Fruit fly (Drosophila melanogaster) S2 (cell line): ENCODE data around the gene Wdr81.

ENCODE experiments used
- CG8478 ChIP-seq: fragments of >200 bp; optimal IDR thresholded peaks from 2 replicates; lab custom pipeline; 2018
- CTCF ChIP-seq, 2 experiments: fragments of >200 bp; optimal IDR thresholded peaks; 2 replicates each; lab custom pipeline; 2018

The Wdr81 gene

DNA sequence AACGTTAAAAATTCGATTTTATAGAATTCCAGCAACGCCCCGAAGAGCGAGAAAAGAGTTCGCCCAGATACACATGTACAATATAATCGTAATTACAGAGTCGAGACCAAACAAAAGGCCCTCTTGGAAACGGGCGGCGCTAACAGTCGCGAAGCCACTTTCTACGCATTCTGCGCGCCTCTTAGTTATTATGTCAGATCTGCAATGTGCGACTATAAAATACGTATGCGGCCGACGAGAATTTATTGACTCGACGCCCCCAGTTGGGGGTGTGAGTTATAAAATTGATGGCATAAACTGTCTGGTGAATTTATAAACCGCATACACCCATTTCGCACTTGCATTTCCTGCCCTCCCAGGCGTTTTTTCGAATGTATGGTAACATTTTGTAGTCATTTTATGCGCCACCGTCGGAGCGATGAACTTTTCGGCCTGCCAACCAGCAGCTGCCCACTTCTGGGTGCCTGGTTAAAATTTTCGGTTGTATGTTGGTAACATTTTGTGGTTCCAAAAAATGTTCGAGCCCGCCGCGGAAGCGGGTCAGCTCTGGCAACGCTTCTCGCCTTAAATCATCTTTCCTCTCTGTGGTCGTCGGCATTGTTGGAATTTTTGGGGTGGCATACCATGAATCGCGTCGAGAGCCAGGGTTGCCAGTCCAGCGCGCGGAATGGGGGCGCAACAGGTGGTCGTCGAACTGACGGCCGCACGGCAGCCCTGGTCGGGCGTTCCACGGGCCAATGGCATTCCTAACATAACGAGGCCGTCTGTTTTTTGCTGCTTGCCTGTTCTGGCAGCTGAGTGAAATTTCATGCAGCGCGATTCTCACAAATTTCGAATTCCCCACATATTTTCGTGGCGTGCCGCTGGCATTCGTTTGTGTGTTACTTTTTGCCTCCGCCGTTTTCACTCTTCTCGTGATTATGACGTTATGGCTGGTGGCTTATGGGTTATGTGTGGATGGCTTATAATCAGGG lies 8.8 kb downstream of the Wdr81 start:
- TF ChIP-seq CTCF (optimal IDR thresholded peaks at IDR 0.05; lab: Kevin White, UChicago) = peak in 1 of 2 experiments; percentile 46
- TF ChIP-seq CG8478 (lab: Kevin White, UChicago) = no peak

DNA sequence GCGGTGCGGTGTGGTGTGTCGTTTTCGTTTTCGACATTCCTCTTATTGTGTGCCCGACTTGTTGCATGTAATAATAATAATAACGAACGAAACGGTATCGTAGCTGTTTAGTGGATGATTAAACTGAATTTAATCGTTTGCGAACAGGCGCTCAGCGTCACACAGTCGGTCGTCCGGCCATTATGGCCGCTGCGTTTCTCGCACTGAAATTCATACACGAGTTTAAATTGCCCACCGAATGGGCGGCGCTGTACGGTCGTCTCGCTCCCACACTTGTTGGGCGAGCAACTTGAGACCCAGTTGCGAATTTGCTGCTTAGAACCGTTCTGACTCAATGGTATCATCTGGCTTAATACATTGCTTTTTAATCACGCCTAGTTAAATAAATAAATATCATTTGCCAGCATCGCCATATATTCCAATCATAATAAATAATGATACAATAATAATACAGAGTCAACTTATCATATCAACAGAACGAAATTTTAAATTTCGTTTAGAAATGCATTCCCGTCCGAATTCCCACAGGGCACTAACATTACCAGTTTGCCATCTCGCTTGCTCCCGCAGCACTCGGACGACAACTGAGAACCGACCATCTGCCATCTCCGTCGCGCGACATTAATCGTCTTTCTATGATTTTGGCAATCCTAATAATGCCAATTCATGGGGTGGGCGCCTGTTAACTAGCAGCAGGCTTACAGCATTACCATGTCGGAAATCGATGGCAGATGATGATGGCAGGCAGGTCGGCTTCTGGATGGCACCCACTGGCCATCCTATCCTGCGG lies 9.7 kb downstream of the Wdr81 start:
- peak in 1 of 2 experiments; percentile 28 for TF ChIP-seq CTCF (optimal IDR thresholded peaks at IDR 0.05; lab: Kevin White, UChicago)
- peak; percentile 73 for TF ChIP-seq CG8478 (lab: Kevin White, UChicago)

DNA sequence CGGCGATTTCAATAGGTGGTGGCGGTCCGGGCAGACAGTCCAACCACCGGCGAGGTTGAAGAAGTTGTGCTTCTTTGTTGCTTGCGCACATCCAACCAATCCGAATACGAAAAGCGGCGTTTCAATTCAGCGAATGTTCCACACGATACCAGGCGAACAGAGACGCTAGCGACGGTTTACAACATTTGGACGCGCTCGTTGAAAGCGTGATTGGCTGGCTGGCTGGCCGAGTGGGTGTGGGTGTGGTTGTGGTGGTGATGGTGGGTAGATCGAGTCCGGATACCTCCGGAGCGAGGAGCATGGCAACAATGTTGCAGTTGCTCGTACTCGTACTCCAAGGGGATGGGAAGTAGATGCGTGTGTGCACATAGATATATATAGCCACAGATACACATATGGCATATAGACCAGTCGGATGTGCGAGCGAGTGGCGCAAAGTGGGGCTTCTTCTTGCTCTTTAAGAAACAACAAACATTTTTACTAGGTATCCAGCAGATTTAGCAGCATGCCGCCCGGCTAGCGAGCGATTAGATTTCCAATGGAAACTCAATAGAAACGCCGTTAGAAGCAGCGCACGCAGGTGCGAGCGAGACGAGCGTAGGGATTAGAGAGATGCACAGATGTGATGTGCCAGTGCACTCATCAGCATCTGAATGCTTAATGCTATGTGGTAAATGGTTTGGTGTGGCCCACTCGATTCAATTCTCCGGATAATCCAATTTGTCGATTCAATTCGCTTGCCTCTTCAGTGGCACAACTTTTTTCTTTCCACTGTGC lies 10.5 kb downstream of the Wdr81 start:
- no peak for TF ChIP-seq CG8478 (lab: Kevin White, UChicago)
- peak; percentile 12 to 31 for TF ChIP-seq CTCF (optimal IDR thresholded peaks at IDR 0.05; lab: Kevin White, UChicago)

DNA sequence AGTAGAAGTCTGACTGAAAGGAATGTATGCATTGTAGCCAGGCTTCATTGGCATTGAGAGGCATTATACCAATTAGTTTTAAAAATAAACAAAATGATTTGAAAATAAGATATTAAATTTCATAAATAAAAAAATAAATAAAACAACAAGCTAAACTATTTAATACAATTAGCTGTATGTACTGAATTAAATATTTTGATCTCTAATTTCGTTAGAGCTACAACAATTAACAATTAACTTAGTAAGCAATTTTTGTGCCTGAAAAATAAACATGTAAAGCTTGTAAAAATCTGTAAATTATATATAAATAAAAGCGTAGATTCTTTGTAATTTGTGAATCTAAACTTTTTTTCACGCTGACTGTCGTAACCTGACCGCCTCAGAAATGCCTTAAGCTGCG lies 12.9 kb downstream of the Wdr81 start, which contains the start of gene Rh5:
Rh5 (plus strand) TSS at position 301 of the 400 bp plus-strand sequence.
- TF ChIP-seq CG8478 (lab: Kevin White, UChicago) (no peak), CTCF (optimal IDR thresholded peaks at IDR 0.05; lab: Kevin White, UChicago) (no peak)

DNA sequence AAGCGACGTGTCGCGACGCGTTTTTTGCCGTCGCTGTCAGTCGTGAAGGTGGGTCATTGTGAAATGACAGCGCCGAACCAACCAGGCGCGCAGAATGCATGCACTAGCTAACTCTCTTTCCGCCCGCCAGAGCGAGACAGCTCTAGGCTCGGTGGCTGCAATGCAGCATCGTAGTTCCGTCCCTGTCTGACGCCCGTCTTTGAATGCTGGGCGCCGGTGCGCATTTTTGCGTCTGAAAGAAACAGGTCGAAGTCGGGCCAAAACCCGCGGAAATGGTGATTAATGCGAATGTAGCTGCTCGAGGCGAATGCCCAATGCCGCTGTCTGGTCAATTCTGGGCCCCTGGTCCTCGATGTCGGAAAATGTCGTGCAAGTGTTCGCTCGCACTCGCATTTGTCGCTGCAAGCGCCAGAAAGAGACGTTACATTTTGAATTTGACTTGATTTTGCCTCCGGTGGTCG lies 13.4 kb downstream of the Wdr81 start:
- TF ChIP-seq CTCF (optimal IDR thresholded peaks at IDR 0.05; lab: Kevin White, UChicago) (peak; percentile 41 to 45), CG8478 (lab: Kevin White, UChicago) (no peak)

DNA sequence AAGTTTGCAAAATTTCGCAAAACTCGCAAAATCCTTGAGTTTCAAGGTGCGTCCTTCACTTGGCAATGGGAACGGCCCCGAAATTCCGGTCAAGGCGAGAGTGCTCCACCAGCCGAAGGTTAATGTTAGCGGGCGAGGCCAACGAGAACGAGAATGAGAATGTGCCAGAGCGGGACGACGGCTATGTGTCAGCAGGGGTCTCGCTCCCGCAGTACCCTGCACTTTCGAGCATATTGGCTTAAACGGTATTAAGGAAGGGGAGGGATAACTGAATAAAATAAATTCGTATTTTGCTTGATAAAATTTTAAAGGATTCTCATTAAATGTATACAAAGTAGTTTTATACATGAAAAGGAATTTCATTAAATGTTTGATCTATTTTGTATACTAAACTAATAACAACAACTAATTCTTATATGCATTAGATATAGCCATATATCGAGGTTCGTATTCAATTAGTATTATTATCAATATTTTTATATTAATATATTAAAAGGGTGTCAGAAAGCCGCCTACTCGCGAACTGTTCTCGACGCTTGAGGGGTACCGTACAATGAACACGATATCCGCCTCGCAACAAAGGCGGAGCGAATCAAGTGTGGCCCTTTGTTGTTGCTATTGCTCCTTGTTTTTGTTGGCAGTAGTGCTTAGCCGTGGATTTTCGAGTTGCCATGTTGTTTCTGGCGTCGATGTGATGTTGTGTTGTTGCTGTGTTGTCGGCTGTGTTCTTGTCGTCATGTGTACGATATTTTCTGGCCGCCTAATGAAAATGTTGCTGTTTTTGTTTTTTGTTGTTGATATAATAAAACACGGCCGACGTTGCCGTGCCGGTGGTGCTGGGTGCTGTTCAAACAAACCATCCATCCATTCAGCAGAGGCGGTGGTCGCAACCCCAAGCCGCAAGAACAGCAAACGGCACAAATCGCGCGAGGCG lies 14.1 kb downstream of the Wdr81 start:
- TF ChIP-seq CG8478 (lab: Kevin White, UChicago) (no peak), CTCF (optimal IDR thresholded peaks at IDR 0.05; lab: Kevin White, UChicago) (peak in 1 of 2 experiments; percentile 12)

DNA sequence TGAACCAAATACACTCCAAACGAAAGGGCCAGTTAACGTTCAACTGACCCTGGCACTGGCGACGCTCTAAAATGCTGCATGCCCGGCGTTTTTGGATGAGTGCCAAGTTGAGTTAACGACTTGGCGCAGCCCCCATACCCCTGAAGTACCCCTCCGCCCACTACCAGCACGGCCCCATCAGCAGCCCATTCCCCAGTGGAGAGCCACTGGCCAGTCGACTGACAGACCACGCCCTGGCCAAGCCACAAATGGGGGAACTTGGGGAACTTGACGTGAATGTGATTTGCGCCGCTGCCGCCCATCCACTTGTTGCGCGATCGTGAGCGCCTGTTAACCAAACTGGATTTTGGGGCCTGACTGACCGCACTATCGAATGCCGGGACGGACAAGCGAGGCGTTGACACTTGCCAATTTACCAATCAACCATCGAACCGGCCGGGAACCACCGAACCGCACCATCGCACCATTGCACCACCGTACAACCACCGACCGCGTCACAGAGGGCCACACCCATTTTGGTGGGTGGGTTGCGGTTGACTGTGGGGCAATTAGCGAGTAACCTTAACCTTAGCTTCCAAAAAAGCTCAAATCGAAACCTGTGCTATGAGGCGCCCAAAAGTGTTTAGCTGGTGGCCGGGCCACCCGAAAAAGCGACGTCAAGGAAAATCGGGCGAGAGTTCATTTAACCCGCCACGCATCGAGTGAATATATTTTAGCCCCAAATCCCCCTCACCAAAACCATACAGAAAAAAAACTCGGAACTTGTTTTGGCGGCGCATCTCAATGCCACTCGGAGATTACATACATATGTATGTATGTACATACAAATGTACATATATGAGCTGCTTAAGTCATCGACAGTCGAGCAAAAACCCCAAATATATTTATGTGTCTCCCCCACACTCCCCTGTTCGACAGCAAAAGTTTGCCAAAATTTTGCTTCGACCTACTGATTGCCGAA lies 15.0 kb downstream of the Wdr81 start:
- TF ChIP-seq CTCF (optimal IDR thresholded peaks at IDR 0.05; lab: Kevin White, UChicago) (no peak), CG8478 (lab: Kevin White, UChicago) (no peak)

DNA sequence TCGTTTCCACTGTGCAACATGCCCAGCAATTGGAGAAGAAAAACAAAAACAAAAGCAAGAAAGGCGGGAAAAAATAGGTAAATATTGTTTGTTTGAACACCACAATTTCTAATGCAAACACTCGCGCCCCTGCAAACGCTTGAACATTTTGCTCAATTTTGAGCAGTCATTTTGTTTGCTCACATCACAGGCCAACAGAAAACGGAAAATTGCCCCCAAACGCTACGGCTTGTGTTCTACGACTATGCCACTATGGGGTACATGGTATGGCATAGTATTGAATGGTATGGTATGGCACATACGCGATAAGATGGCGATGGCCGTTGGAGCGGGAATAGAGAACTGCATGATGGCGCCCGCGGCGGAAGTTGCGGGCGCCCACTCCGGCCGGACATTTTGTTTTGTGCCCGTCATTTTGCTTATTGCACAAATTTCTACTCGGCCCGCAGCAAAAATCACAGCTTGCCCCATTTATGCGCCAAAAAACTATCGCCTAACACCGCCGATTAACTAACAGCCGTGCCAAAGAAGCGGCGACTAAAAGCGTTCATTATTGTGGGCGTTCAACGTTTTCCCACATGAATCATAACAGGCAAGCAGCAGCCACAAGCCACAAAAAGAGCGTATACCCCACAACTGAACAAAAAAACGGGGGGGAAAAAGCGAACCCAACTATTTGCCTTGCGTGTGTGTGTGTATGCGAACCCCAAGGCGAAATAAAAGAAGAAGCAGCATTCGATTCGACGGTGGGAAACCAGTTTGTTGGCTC lies 16.4 kb downstream of the Wdr81 start:
- TF ChIP-seq CG8478 (lab: Kevin White, UChicago) (no peak), CTCF (optimal IDR thresholded peaks at IDR 0.05; lab: Kevin White, UChicago) (no peak)

DNA sequence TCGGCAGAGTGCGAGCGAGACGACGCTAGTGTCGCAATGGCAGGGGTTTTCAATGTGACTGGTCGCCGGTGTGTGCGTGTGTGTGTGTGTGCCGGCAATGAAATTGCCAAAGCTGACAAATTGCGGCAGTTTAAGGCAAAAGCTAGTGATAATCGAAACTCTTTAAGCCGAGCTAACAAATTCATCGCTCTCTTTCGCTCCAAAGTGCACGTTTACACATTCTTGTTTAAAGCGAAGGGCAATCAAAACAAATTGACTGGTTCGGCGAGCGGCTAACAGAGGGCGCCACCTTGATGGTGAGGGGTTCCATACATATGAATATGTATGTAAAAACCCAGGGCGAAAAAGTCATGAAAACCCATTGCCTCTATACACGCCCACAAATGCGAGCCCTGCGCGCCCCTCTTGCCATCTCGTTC lies 17.0 kb downstream of the Wdr81 start:
- TF ChIP-seq CTCF (optimal IDR thresholded peaks at IDR 0.05; lab: Kevin White, UChicago) = peak; percentile 88 to 97
- TF ChIP-seq CG8478 (lab: Kevin White, UChicago) = no peak

DNA sequence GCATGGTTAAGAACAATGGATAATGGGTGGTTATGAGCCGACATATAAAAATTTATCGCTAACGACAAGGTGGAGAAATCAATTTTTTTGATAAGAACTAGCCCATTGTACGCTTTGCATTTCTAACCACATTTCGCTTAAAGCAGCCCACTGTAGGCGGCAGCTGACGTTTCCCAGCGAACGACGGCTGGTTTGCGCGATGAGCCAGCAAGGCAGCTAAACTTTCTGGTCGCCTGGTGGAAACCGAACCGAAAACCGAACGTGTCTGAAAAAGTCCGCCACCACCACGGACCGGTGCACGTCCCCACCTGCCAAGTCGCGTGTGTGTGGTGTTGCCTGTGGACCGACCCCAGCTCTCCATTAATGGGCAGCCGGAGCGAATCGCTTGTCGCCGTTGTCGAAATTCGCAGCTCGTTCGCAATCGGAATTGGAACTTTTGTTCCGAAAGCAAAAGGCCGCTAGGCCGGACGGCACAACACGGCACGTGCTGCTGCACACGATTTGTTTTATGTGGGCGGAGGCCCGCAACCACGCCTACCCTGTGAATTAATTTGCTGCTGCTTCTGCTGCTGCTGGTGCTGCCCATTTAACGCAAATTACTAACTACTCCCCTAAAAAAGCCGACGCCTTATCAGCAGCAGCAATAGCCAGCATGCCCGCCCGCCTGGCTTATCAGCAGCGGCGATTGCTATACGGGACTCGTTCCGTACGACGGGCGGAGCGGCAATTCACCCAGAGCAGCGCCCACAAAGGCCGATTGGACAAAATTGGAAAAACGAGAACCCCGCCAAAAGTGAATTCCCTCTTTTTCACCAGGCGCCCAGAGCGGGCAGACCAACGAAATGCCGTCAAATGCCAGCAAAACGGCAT lies 17.6 kb downstream of the Wdr81 start:
- TF ChIP-seq CTCF (optimal IDR thresholded peaks at IDR 0.05; lab: Kevin White, UChicago) (no peak), CG8478 (lab: Kevin White, UChicago) (no peak)
